Fruit fly (Drosophila melanogaster) whole organism, embryonic: ENCODE results near the gene CG33934.
A peak's percentile ranks its signal among the peaks of the same experiment; 100 is the strongest.

ENCODE experiments used
- Bgb ChIP-seq: fragments of 200-800 bp; sonication (Bioruptor generic); IDR thresholded peaks from 2 replicates; pipeline ENCODE4 v1.3.6; 2022; ENCODE audit warnings: missing biosample characterization, missing genetic modification characterization; ENCODE audit not compliant: partially characterized antibody
- CG10431 ChIP-seq: fragments of 200-800 bp; sonication (Bioruptor generic); optimal IDR thresholded peaks from 3 replicates; lab custom pipeline; 2018; ENCODE audit warnings: missing biosample characterization, mild to moderate bottlenecking, missing genetic modification characterization
- CG12236 ChIP-seq: fragments of 200-800 bp; sonication (Bioruptor generic); optimal IDR thresholded peaks from 2 replicates; lab custom pipeline; 2016; ENCODE audit warnings: missing biosample characterization, missing genetic modification characterization
- CG15696 ChIP-seq: fragments of 200-800 bp; sonication (Bioruptor generic); optimal IDR thresholded peaks from 2 replicates; lab custom pipeline; 2019; ENCODE audit warnings: missing biosample characterization, mild to moderate bottlenecking, missing genetic modification characterization, moderate library complexity
- CG16813 ChIP-seq: fragments of 200-800 bp; sonication (Bioruptor generic); IDR thresholded peaks from 3 replicates; pipeline ENCODE4 v1.3.6; 2022; ENCODE audit warnings: missing biosample characterization, missing genetic modification characterization; ENCODE audit not compliant: partially characterized antibody
- CG17802 ChIP-seq: fragments of 200-800 bp; sonication (Bioruptor generic); optimal IDR thresholded peaks from 2 replicates; lab custom pipeline; 2018; ENCODE audit warnings: missing biosample characterization, mild to moderate bottlenecking, missing genetic modification characterization, moderate library complexity
- CG2116 ChIP-seq: fragments of 200-800 bp; sonication (Bioruptor generic); optimal IDR thresholded peaks from 3 replicates; lab custom pipeline; 2018; ENCODE audit warnings: missing biosample characterization, mild to moderate bottlenecking, missing genetic modification characterization
- CG3281 ChIP-seq: fragments of 200-800 bp; sonication (Bioruptor generic); optimal IDR thresholded peaks from 3 replicates; lab custom pipeline; 2017; ENCODE audit warnings: missing biosample characterization, mild to moderate bottlenecking, missing genetic modification characterization
- CG34224 ChIP-seq: fragments of 200-800 bp; sonication (Bioruptor generic); IDR thresholded peaks from 3 replicates; pipeline ENCODE4 v1.3.6; 2022; ENCODE audit warnings: missing biosample characterization, missing genetic modification characterization; ENCODE audit not compliant: partially characterized antibody
- CG34422 ChIP-seq: fragments of 200-800 bp; sonication (Bioruptor generic); IDR thresholded peaks from 3 replicates; pipeline ENCODE4 v1.3.6; 2022; ENCODE audit warnings: missing biosample characterization, missing genetic modification characterization
- CG4424 ChIP-seq: fragments of 200-800 bp; sonication (Bioruptor generic); optimal IDR thresholded peaks from 3 replicates; lab custom pipeline; 2016; ENCODE audit warnings: missing biosample characterization, missing genetic modification characterization
- CG4820 ChIP-seq: fragments of 200-800 bp; sonication (Bioruptor generic); optimal IDR thresholded peaks from 3 replicates; lab custom pipeline; 2016; ENCODE audit warnings: missing biosample characterization, missing genetic modification characterization
- CG5180 ChIP-seq: fragments of 200-800 bp; sonication (Bioruptor generic); optimal IDR thresholded peaks from 3 replicates; lab custom pipeline; 2017; ENCODE audit warnings: missing biosample characterization, missing genetic modification characterization, mild to moderate bottlenecking, moderate library complexity, missing genetic modification reagents
- CG6689 ChIP-seq: fragments of 200-800 bp; sonication (Bioruptor generic); IDR thresholded peaks from 2 replicates; pipeline ENCODE4 v1.3.6; 2022; ENCODE audit warnings: missing biosample characterization, missing genetic modification characterization
- CG9437 ChIP-seq: fragments of 200-800 bp; sonication (Bioruptor generic); optimal IDR thresholded peaks from 2 replicates; lab custom pipeline; 2018; ENCODE audit warnings: missing biosample characterization, mild to moderate bottlenecking, missing genetic modification characterization
- CG9727 ChIP-seq: fragments of 200-800 bp; sonication (Bioruptor generic); optimal IDR thresholded peaks from 3 replicates; lab custom pipeline; 2017; ENCODE audit warnings: missing biosample characterization, mild to moderate bottlenecking, missing genetic modification characterization
- CG9817 ChIP-seq: fragments of 200-800 bp; sonication (Bioruptor generic); optimal IDR thresholded peaks from 2 replicates; lab custom pipeline; 2018; ENCODE audit warnings: missing biosample characterization, mild to moderate bottlenecking, missing genetic modification characterization, moderate library complexity
- Dek ChIP-seq: fragments of 200-800 bp; sonication (Bioruptor generic); optimal IDR thresholded peaks from 3 replicates; lab custom pipeline; 2019; ENCODE audit warnings: missing biosample characterization, mild to moderate bottlenecking, missing genetic modification characterization, moderate library complexity
- E2f2 ChIP-seq: fragments of 200-800 bp; sonication (Bioruptor generic); IDR thresholded peaks from 2 replicates; pipeline ENCODE4 v1.3.6; 2022; ENCODE audit warnings: missing biosample characterization, missing genetic modification characterization
- ERR ChIP-seq: fragments of 200-800 bp; sonication (Bioruptor generic); optimal IDR thresholded peaks from 2 replicates; lab custom pipeline; 2016; ENCODE audit warnings: missing biosample characterization, missing genetic modification characterization
- Eip74EF ChIP-seq, 2 experiments: fragments of 200-800 bp in 1 of 2; fragments of >200 bp in 1 of 2; sonication (Bioruptor generic) in 1 of 2; optimal IDR thresholded peaks; 2 replicates each; lab custom pipeline; 2017 to 2019; ENCODE audit warnings: missing biosample characterization in 2 of 2, missing genetic modification characterization in 2 of 2, mild to moderate bottlenecking in 1 of 2, moderate library complexity in 1 of 2
- HLH3B ChIP-seq: fragments of 200-800 bp; sonication (Bioruptor generic); IDR thresholded peaks from 2 replicates; pipeline ENCODE4 v1.3.6; 2022; ENCODE audit warnings: missing biosample characterization, missing genetic modification characterization
- HLH54F ChIP-seq: fragments of 200-800 bp; sonication (Bioruptor generic); optimal IDR thresholded peaks from 3 replicates; lab custom pipeline; 2016; ENCODE audit warnings: missing biosample characterization, missing genetic modification characterization
- Hr3 ChIP-seq: fragments of 200-800 bp; sonication (Bioruptor generic); optimal IDR thresholded peaks from 3 replicates; lab custom pipeline; 2016; ENCODE audit warnings: missing biosample characterization, missing genetic modification characterization
- Mes4 ChIP-seq: fragments of 200-800 bp; sonication (Bioruptor generic); optimal IDR thresholded peaks from 2 replicates; lab custom pipeline; 2016; ENCODE audit warnings: missing biosample characterization, missing genetic modification characterization
- NFAT ChIP-seq: fragments of 200-800 bp; sonication (Bioruptor generic); IDR thresholded peaks from 2 replicates; pipeline ENCODE4 v1.3.6; 2022; ENCODE audit warnings: missing biosample characterization, missing genetic modification characterization
- Oli ChIP-seq: fragments of 200-800 bp; sonication (Bioruptor generic); optimal IDR thresholded peaks from 2 replicates; lab custom pipeline; 2018; ENCODE audit warnings: missing biosample characterization, mild to moderate bottlenecking, missing genetic modification characterization, moderate library complexity
- Poxn ChIP-seq: fragments of 200-800 bp; sonication (Bioruptor generic); IDR thresholded peaks from 2 replicates; pipeline ENCODE4 v1.3.6; 2022; ENCODE audit warnings: missing biosample characterization, missing genetic modification characterization
- Ssrp ChIP-seq: fragments of 200-800 bp; sonication (Bioruptor generic); optimal IDR thresholded peaks from 2 replicates; lab custom pipeline; 2018; ENCODE audit warnings: missing biosample characterization, mild to moderate bottlenecking, missing genetic modification characterization, moderate library complexity
- Taf1 ChIP-seq: fragments of 200-800 bp; sonication (Bioruptor generic); IDR thresholded peaks from 2 replicates; pipeline ENCODE4 v1.3.6; 2022; ENCODE audit warnings: missing biosample characterization, missing genetic modification characterization
- amos ChIP-seq: fragments of 200-800 bp; sonication (Bioruptor generic); IDR thresholded peaks from 2 replicates; pipeline ENCODE4 v1.3.6; 2022; ENCODE audit warnings: missing biosample characterization, missing genetic modification characterization; ENCODE audit not compliant: partially characterized antibody
- ase ChIP-seq: fragments of 200-800 bp; sonication (Bioruptor generic); IDR thresholded peaks from 3 replicates; pipeline ENCODE4 v1.3.6; 2022; ENCODE audit warnings: missing biosample characterization, missing genetic modification characterization
- ato ChIP-seq: fragments of 200-800 bp; sonication (Bioruptor generic); IDR thresholded peaks from 2 replicates; pipeline ENCODE4 v1.3.6; 2022; ENCODE audit warnings: missing biosample characterization, missing genetic modification characterization; ENCODE audit not compliant: partially characterized antibody
- cad ChIP-seq: fragments of >200 bp; optimal IDR thresholded peaks from 2 replicates; lab custom pipeline; 2017; ENCODE audit warnings: missing biosample characterization, missing genetic modification characterization
- cato ChIP-seq: fragments of 200-800 bp; sonication (Bioruptor generic); optimal IDR thresholded peaks from 2 replicates; lab custom pipeline; 2016; ENCODE audit warnings: missing biosample characterization, missing genetic modification characterization, borderline replicate concordance
- crp ChIP-seq, 2 experiments: fragments of 200-800 bp; sonication (Bioruptor generic); optimal IDR thresholded peaks; 2 replicates in 1 of 2; 3 replicates in 1 of 2; lab custom pipeline; 2017; ENCODE audit warnings: missing biosample characterization in 2 of 2, missing genetic modification characterization in 2 of 2, mild to moderate bottlenecking in 1 of 2, moderate library complexity in 1 of 2
- fd3F ChIP-seq: fragments of 200-800 bp; sonication (Bioruptor generic); optimal IDR thresholded peaks from 2 replicates; lab custom pipeline; 2018; ENCODE audit warnings: missing biosample characterization, mild to moderate bottlenecking, missing genetic modification characterization, moderate library complexity
- gfzf ChIP-seq: fragments of 200-800 bp; sonication (Bioruptor generic); optimal IDR thresholded peaks from 2 replicates; lab custom pipeline; 2016; ENCODE audit warnings: missing biosample characterization, mild to moderate bottlenecking, missing genetic modification characterization, moderate library complexity
- hkb ChIP-seq, 2 experiments: fragments of 200-800 bp in 1 of 2; fragments of >200 bp in 1 of 2; sonication (Bioruptor generic) in 1 of 2; IDR thresholded peaks in 1 of 2; optimal IDR thresholded peaks in 1 of 2; 2 replicates each; pipeline versions ENCODE4 v1.3.6 to Lab custom; 2017 to 2022; ENCODE audit warnings: missing biosample characterization in 1 of 2, missing genetic modification characterization in 1 of 2
- hth ChIP-seq: fragments of >200 bp; optimal IDR thresholded peaks from 2 replicates; lab custom pipeline; 2017; ENCODE audit warnings: inconsistent platforms
- inv ChIP-seq: fragments of 200-800 bp; sonication (Bioruptor generic); IDR thresholded peaks from 2 replicates; pipeline ENCODE4 v1.3.6; 2022; ENCODE audit warnings: missing biosample characterization, missing genetic modification characterization; ENCODE audit not compliant: partially characterized antibody
- nerfin-2 ChIP-seq: fragments of 200-800 bp; sonication (Bioruptor generic); IDR thresholded peaks from 2 replicates; pipeline ENCODE4 v1.3.6; 2022; ENCODE audit warnings: missing biosample characterization, missing genetic modification characterization; ENCODE audit not compliant: partially characterized antibody
- nom ChIP-seq: fragments of 200-800 bp; sonication (Bioruptor generic); optimal IDR thresholded peaks from 2 replicates; lab custom pipeline; 2017; ENCODE audit warnings: missing biosample characterization, missing genetic modification characterization, mild to moderate bottlenecking, moderate library complexity, missing genetic modification reagents
- psq ChIP-seq: fragments of 200-800 bp; sonication (Bioruptor generic); optimal IDR thresholded peaks from 2 replicates; lab custom pipeline; 2017; ENCODE audit warnings: missing biosample characterization, missing genetic modification characterization
- scrt ChIP-seq: fragments of 200-800 bp; sonication (Bioruptor generic); optimal IDR thresholded peaks from 2 replicates; lab custom pipeline; 2018; ENCODE audit warnings: missing biosample characterization, mild to moderate bottlenecking, missing genetic modification characterization, moderate library complexity
- stwl ChIP-seq: fragments of 200-800 bp; sonication (Bioruptor generic); optimal IDR thresholded peaks from 3 replicates; lab custom pipeline; 2018; ENCODE audit warnings: missing biosample characterization, mild to moderate bottlenecking, missing genetic modification characterization, moderate library complexity
- vnd ChIP-seq: fragments of 200-800 bp; sonication (Bioruptor generic); IDR thresholded peaks from 3 replicates; pipeline ENCODE4 v1.3.6; 2022; ENCODE audit warnings: missing biosample characterization, missing genetic modification characterization; ENCODE audit not compliant: partially characterized antibody

Gene CG33934

DNA sequence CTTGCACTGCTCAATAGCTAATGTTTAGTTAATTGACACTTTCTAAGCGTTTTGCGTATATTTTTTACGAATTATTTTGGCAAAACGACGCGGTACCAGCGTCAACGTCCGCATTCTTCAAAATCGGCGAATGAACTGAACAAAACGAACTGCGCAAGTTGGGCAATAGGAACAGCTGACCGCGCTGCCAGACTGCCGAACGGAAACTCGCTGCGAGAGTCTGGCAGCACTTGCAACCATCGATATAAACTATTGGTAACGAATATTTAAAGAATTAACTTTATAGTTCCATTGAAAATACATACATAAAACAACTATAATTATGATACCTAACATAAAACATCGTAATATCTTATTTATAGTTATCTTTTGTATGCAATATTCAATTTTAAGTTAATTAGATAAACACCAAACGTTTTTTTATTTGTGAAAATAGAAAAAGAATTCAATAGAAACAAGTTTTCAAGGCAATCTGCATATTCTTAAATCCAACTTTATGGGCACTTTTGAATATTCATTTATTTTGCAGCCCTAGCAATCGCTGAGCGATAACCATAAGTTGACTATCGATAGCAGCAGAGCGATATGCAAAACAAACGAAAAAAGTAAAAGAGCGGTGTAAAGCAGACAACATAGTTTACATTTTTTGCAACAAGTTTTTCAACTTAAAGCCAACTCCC lies 34.0 kb upstream of the CG33934 start, which contains the start of the genes Hs6st and MED25 (continued):
- TF ChIP-seq Mes4 (GFP tag; lab: Kevin White, UChicago): no peak
- no peak for TF ChIP-seq CG12236
- peak; percentile 72; the same call in 1 of the 2 replicates for TF ChIP-seq amos (GFP tag; lab: Robert Waterston, UW)
- peak; percentile 55 for TF ChIP-seq E2f2 (GFP tag; lab: Robert Waterston, UW)
- peak; percentile 97 for TF ChIP-seq psq (GFP tag; lab: Kevin White, UChicago)
- no peak for TF ChIP-seq NFAT (GFP tag; lab: Robert Waterston, UW)
- no peak for TF ChIP-seq Oli (tag; lab: Kevin White, UChicago)
- no peak for TF ChIP-seq Taf1 (GFP tag; lab: Robert Waterston, UW)
- no peak for TF ChIP-seq gfzf
- TF ChIP-seq fd3F (GFP tag; lab: Kevin White, UChicago): no peak
- no peak for TF ChIP-seq cato (GFP tag; lab: Kevin White, UChicago)
- TF ChIP-seq Bgb (GFP tag; lab: Robert Waterston, UW): peak; percentile 61
- TF ChIP-seq ato (GFP tag; lab: Robert Waterston, UW): 0 out of 2 replicates have a peak, but pooled peaks have one; percentile 40
- TF ChIP-seq hkb (optimal IDR thresholded peaks at IDR 0.05; lab: Kevin White, UChicago): peak; percentile 10
- TF ChIP-seq hkb (GFP tag; IDR thresholded peaks at IDR 0.05; lab: Robert Waterston, UW): no peak
- TF ChIP-seq CG4424 (GFP tag; lab: Kevin White, UChicago): peak; percentile 57
- TF ChIP-seq CG34422 (GFP tag; lab: Robert Waterston, UW): peak; percentile 84; the same call in 1 of the 3 replicates
- TF ChIP-seq CG3281 (GFP tag; lab: Kevin White, UChicago): no peak
- TF ChIP-seq cad: no peak
- no peak for TF ChIP-seq CG6689 (GFP tag; lab: Robert Waterston, UW)
- TF ChIP-seq crp (GFP tag; optimal IDR thresholded peaks at IDR 0.05; lab: Kevin White, UChicago): peak; percentile 80 to 96
- peak; percentile 76 for TF ChIP-seq CG16813 (GFP tag; lab: Robert Waterston, UW)
- TF ChIP-seq hth (lab: Kevin White, UChicago): no peak
- no peak for TF ChIP-seq CG5180 (GFP tag; lab: Kevin White, UChicago)
- no peak for TF ChIP-seq CG10431
- no peak; the same call in 1 of the 2 replicates for TF ChIP-seq HLH3B (GFP tag; lab: Robert Waterston, UW)
- TF ChIP-seq Ssrp (tag; lab: Kevin White, UChicago): no peak
- TF ChIP-seq CG2116 (GFP tag; lab: Kevin White, UChicago): peak; percentile 76
- TF ChIP-seq CG4820: peak; percentile 44
- no peak for TF ChIP-seq CG17802 (tag; lab: Kevin White, UChicago)
- TF ChIP-seq scrt (GFP tag; lab: Kevin White, UChicago): no peak
- peak; percentile 62; the same call in 1 of the 2 replicates for TF ChIP-seq nerfin-2 (GFP tag; lab: Robert Waterston, UW)
- peak; percentile 20 for TF ChIP-seq CG9437 (GFP tag; lab: Kevin White, UChicago)
- no peak for TF ChIP-seq Eip74EF (GFP tag; optimal IDR thresholded peaks at IDR 0.05; lab: Kevin White, UChicago)
- TF ChIP-seq ERR (GFP tag; lab: Kevin White, UChicago): no peak
- peak; percentile 14 for TF ChIP-seq CG15696 (tag; lab: Kevin White, UChicago)
- no peak for TF ChIP-seq Hr3 (GFP tag; lab: Kevin White, UChicago)
- no peak for TF ChIP-seq ase
- peak; percentile 71 for TF ChIP-seq inv
- peak; percentile 31 for TF ChIP-seq HLH54F (GFP tag; lab: Kevin White, UChicago)
- no peak for TF ChIP-seq nom (GFP tag; lab: Kevin White, UChicago)
- TF ChIP-seq vnd: peak; percentile 65
- TF ChIP-seq Poxn: no peak
- TF ChIP-seq CG34224 (GFP tag; lab: Robert Waterston, UW): peak; percentile 70; the same call in 2 of the 3 replicates
- TF ChIP-seq CG9817 (tag; lab: Kevin White, UChicago): no peak
- peak; percentile 54 for TF ChIP-seq CG9727 (GFP tag; lab: Kevin White, UChicago)
- peak; percentile 60 for TF ChIP-seq stwl (tag; lab: Kevin White, UChicago)
- no peak for TF ChIP-seq Dek (tag; lab: Kevin White, UChicago)
